Worm (Caenorhabditis elegans) whole organism, L4 larva: ENCODE data around the gene C25A8.1.

Experiments used
- D1046.2 ChIP-seq: fragments of 200-800 bp; sonication (Bioruptor generic); IDR thresholded peaks from 2 replicates; pipeline ENCODE4 v1.3.6; 2022; ENCODE audit warnings: missing genetic modification characterization, missing compliant biosample characterization
- F37D6.2 ChIP-seq: sonication (generic microtip); optimal IDR thresholded peaks from 2 replicates; lab custom pipeline; 2016; ENCODE audit warnings: mild to moderate bottlenecking, missing genetic modification characterization, missing compliant biosample characterization
- attf-4 ChIP-seq: sonication (generic microtip); optimal IDR thresholded peaks from 3 replicates; lab custom pipeline; 2017; ENCODE audit warnings: missing biosample characterization, missing genetic modification characterization
- ceh-20 ChIP-seq: fragments of 200-800 bp; sonication (Bioruptor generic); IDR thresholded peaks from 2 replicates; pipeline ENCODE4 v1.3.6; 2022; ENCODE audit warnings: missing genetic modification reagents, missing genetic modification characterization, missing compliant biosample characterization
- ceh-32 ChIP-seq: sonication (generic microtip); optimal IDR thresholded peaks from 2 replicates; lab custom pipeline; 2016; ENCODE audit warnings: mild to moderate bottlenecking, missing genetic modification characterization, missing compliant biosample characterization; ENCODE audit not compliant: poor library complexity
- ceh-62 ChIP-seq: sonication (generic microtip); optimal IDR thresholded peaks from 2 replicates; lab custom pipeline; 2017; ENCODE audit warnings: missing biosample characterization, missing genetic modification characterization
- ceh-82 ChIP-seq: sonication (generic microtip); optimal IDR thresholded peaks from 2 replicates; lab custom pipeline; 2017; ENCODE audit warnings: missing biosample characterization, missing genetic modification characterization
- daf-8 ChIP-seq: fragments of 200-800 bp; sonication (Bioruptor generic); IDR thresholded peaks from 2 replicates; pipeline ENCODE4 v1.3.6; 2022; ENCODE audit warnings: missing genetic modification characterization, missing compliant biosample characterization
- egl-43 ChIP-seq: fragments of 200-800 bp; sonication (Bioruptor generic); IDR thresholded peaks from 2 replicates; pipeline ENCODE4 v1.3.6; 2022; ENCODE audit warnings: missing genetic modification reagents, missing genetic modification characterization, missing compliant biosample characterization
- fkh-10 ChIP-seq: fragments of 150-350 bp; optimal IDR thresholded peaks from 2 replicates; lab custom pipeline; 2014; ENCODE audit warnings: missing biosample characterization, missing genetic modification reagents, missing genetic modification characterization
- hlh-30 ChIP-seq: sonication (generic microtip); optimal IDR thresholded peaks from 2 replicates; lab custom pipeline; 2017; ENCODE audit warnings: antibody characterized with exemption, mild to moderate bottlenecking, missing genetic modification characterization, missing compliant biosample characterization; ENCODE audit not compliant: insufficient read depth
- hmg-1.1 ChIP-seq: fragments of 200-800 bp; sonication (Bioruptor generic); IDR thresholded peaks from 2 replicates; pipeline ENCODE4 v1.3.6; 2022; ENCODE audit warnings: missing genetic modification reagents, missing genetic modification characterization, missing compliant biosample characterization
- lin-38 ChIP-seq: fragments of 200-800 bp; sonication (Bioruptor generic); IDR thresholded peaks from 2 replicates; pipeline ENCODE4 v1.3.6; 2022; ENCODE audit warnings: missing genetic modification reagents, missing genetic modification characterization, missing compliant biosample characterization
- lin-39 ChIP-seq: fragments of 150-350 bp; optimal IDR thresholded peaks from 2 replicates; lab custom pipeline; 2014; ENCODE audit warnings: missing biosample characterization, missing genetic modification reagents, missing genetic modification characterization
- lir-3 ChIP-seq: sonication (generic microtip); optimal IDR thresholded peaks from 2 replicates; lab custom pipeline; 2016; ENCODE audit warnings: mild to moderate bottlenecking, missing genetic modification characterization, missing compliant biosample characterization
- lsy-2 ChIP-seq, 2 experiments: fragments of 150-350 bp in 1 of 2; sonication (generic microtip) in 1 of 2; optimal IDR thresholded peaks; 2 replicates each; lab custom pipeline; 2014 to 2017; ENCODE audit warnings: missing biosample characterization in 2 of 2, missing genetic modification characterization in 2 of 2
- madf-5 ChIP-seq, 2 experiments: fragments of 200-800 bp; sonication (Bioruptor generic); IDR thresholded peaks; 2 replicates each; pipeline ENCODE4 v1.3.6; 2022; ENCODE audit warnings: missing compliant biosample characterization in 2 of 2, missing genetic modification characterization in 2 of 2
- mes-2 ChIP-seq: sonication (generic microtip); optimal IDR thresholded peaks from 2 replicates; lab custom pipeline; 2016; ENCODE audit warnings: missing genotype, mild to moderate bottlenecking, missing genetic modification characterization, missing compliant biosample characterization; ENCODE audit not compliant: poor library complexity, severe bottlenecking
- nhr-11 ChIP-seq: fragments of 150-350 bp; optimal IDR thresholded peaks from 2 replicates; lab custom pipeline; 2014; ENCODE audit warnings: missing biosample characterization, missing genetic modification characterization
- nhr-111 ChIP-seq: fragments of 200-800 bp; sonication (Bioruptor generic); optimal IDR thresholded peaks from 2 replicates; lab custom pipeline; 2018; ENCODE audit warnings: mild to moderate bottlenecking, missing genetic modification characterization, missing compliant biosample characterization
- pqm-1 ChIP-seq: sonication (generic microtip); optimal IDR thresholded peaks from 2 replicates; lab custom pipeline; 2017; ENCODE audit warnings: missing biosample characterization, missing genetic modification characterization
- sdz-12 ChIP-seq: fragments of 200-800 bp; sonication (Bioruptor generic); optimal IDR thresholded peaks from 2 replicates; lab custom pipeline; 2018; ENCODE audit warnings: mild to moderate bottlenecking, missing genetic modification characterization, missing compliant biosample characterization
- set-16 ChIP-seq: fragments of 200-800 bp; sonication (Bioruptor generic); IDR thresholded peaks from 2 replicates; pipeline ENCODE4 v1.3.6; 2022; ENCODE audit warnings: missing genetic modification reagents, missing genetic modification characterization, missing compliant biosample characterization
- snpc-4 ChIP-seq: fragments of 150-350 bp; optimal IDR thresholded peaks from 2 replicates; lab custom pipeline; 2014; ENCODE audit warnings: missing biosample characterization, missing genetic modification characterization
- unc-130 ChIP-seq: sonication (generic microtip); optimal IDR thresholded peaks from 2 replicates; lab custom pipeline; 2016; ENCODE audit warnings: missing genetic modification reagents, missing genetic modification characterization, missing compliant biosample characterization
- zfp-2 ChIP-seq: sonication (generic microtip); optimal IDR thresholded peaks from 2 replicates; lab custom pipeline; 2016; ENCODE audit warnings: mild to moderate bottlenecking, missing genetic modification characterization, missing compliant biosample characterization
- zip-11 ChIP-seq: fragments of 200-800 bp; sonication (Bioruptor generic); IDR thresholded peaks from 2 replicates; pipeline ENCODE4 v1.3.6; 2022; ENCODE audit warnings: missing genetic modification characterization, missing compliant biosample characterization
- ztf-7 ChIP-seq: fragments of 150-350 bp; optimal IDR thresholded peaks from 2 replicates; lab custom pipeline; 2014; ENCODE audit warnings: missing biosample characterization, missing genetic modification characterization

The C25A8.1 gene

ce11 chrIV:7052135-7052534 lies 41.2 kb downstream of the C25A8.1 start:
- TF ChIP-seq snpc-4 (tag; lab: Kevin White, UChicago), result no peak
- TF ChIP-seq nhr-11 (tag; lab: Kevin White, UChicago), result no peak
- no peak for TF ChIP-seq ceh-32 (tag; lab: Kevin White, UChicago)
- no peak for TF ChIP-seq unc-130 (GFP tag; lab: Kevin White, UChicago)
- TF ChIP-seq mes-2 (tag; lab: Kevin White, UChicago), result no peak
- no peak for TF ChIP-seq daf-8 (GFP tag; lab: Robert Waterston, UW)
- TF ChIP-seq ceh-82, result no peak
- no peak for TF ChIP-seq D1046.2 (GFP tag; lab: Robert Waterston, UW)
- TF ChIP-seq ceh-62 (tag; lab: Kevin White, UChicago), result no peak
- no peak for TF ChIP-seq sdz-12 (GFP tag; lab: Kevin White, UChicago)
- no peak for TF ChIP-seq egl-43
- TF ChIP-seq lin-39 (tag; lab: Kevin White, UChicago), result no peak
- TF ChIP-seq nhr-111 (GFP tag; lab: Kevin White, UChicago), result no peak

- TF ChIP-seq zfp-2 (tag; lab: Kevin White, UChicago) (no peak), lir-3 (tag; lab: Kevin White, UChicago) (no peak), ztf-7 (no peak), lsy-2 (tag; optimal IDR thresholded peaks at IDR 0.05; lab: Kevin White, UChicago) (no peak), fkh-10 (GFP tag; lab: Kevin White, UChicago) (no peak), hmg-1.1 (GFP tag; lab: Robert Waterston, UW) (no peak), ceh-20 (GFP tag; lab: Robert Waterston, UW) (no peak), pqm-1 (tag; lab: Kevin White, UChicago) (no peak), set-16 (GFP tag; lab: Robert Waterston, UW) (no peak), madf-5 (GFP tag; IDR thresholded peaks at IDR 0.05; lab: Robert Waterston, UW) (no peak), F37D6.2 (tag; lab: Kevin White, UChicago) (no peak), sdz-12 (GFP tag; lab: Kevin White, UChicago) (no peak), lin-38 (GFP tag; lab: Robert Waterston, UW) (no peak), zip-11 (GFP tag; lab: Robert Waterston, UW) (no peak), hlh-30 (tag; lab: Kevin White, UChicago) (no peak), attf-4 (no peak)
Observed at ce11 chrIV:7057677-7058076, 46.7 kb downstream of the C25A8.1 start, which contains the start of gene srx-50. TSS of gene srx-50 (plus strand) at chrIV:7057977.
